Fruit fly (Drosophila melanogaster): ENCODE measurements around the gene CG17597.
A peak's percentile ranks its signal among the peaks of the same experiment; 100 is the strongest.

The CG17597 gene

dm6 chr2L:18864093-18864492 is 33.1 kb upstream of the CG17597 start (continued):
- TF ChIP-seq wek (GFP tag; optimal IDR thresholded peaks at IDR 0.05) (peak; percentile 14), Hr3 (GFP tag; optimal IDR thresholded peaks at IDR 0.05) (no peak), Optix (GFP tag; IDR thresholded peaks at IDR 0.05) (0 out of 3 replicates have a peak, but pooled peaks have one; percentile 21), Ssrp (tag; optimal IDR thresholded peaks at IDR 0.05) (no peak), tll (GFP tag; optimal IDR thresholded peaks at IDR 0.05) (no peak), CG4328 (GFP tag; optimal IDR thresholded peaks at IDR 0.05) (no peak), CG33557 (GFP tag; optimal IDR thresholded peaks at IDR 0.05) (no peak), CoRest (tag; optimal IDR thresholded peaks at IDR 0.05) (no peak), Blimp-1 (GFP tag; optimal IDR thresholded peaks at IDR 0.05) (no peak), zen2 (GFP tag; IDR thresholded peaks at IDR 0.05; ENCODE audit: partially characterized antibody) (no peak), slou (GFP tag; optimal IDR thresholded peaks at IDR 0.05) (no peak), Rx (GFP tag; IDR thresholded peaks at IDR 0.05) (no peak), CG14710 (tag; optimal IDR thresholded peaks at IDR 0.05) (no peak), CG12071 (GFP tag; optimal IDR thresholded peaks at IDR 0.05) (peak; percentile 52), br (optimal IDR thresholded peaks at IDR 0.05) (no peak), lmd (GFP tag; IDR thresholded peaks at IDR 0.05) (no peak), Adf1 (GFP tag; IDR thresholded peaks at IDR 0.05) (no peak), Ada2b (GFP tag; IDR thresholded peaks at IDR 0.05) (no peak), gfzf (GFP tag; optimal IDR thresholded peaks at IDR 0.05) (no peak), mirr (GFP tag; optimal IDR thresholded peaks at IDR 0.05) (no peak), hkb (optimal IDR thresholded peaks at IDR 0.05) (no peak), hkb (GFP tag; IDR thresholded peaks at IDR 0.05) (0 out of 2 replicates have a peak, but pooled peaks have one; percentile 25), sna (GFP tag; IDR thresholded peaks at IDR 0.05; ENCODE audit: partially characterized antibody) (no peak), CG4282 (GFP tag; optimal IDR thresholded peaks at IDR 0.05) (no peak), slbo (GFP tag; IDR thresholded peaks at IDR 0.05) (peak; percentile 33; the same call in 1 of the 2 replicates), CG2678 (tag; optimal IDR thresholded peaks at IDR 0.05) (peak; percentile 17), CG6683 (GFP tag; optimal IDR thresholded peaks at IDR 0.05) (no peak), CG18476 (GFP tag; optimal IDR thresholded peaks at IDR 0.05) (no peak), CG34422 (GFP tag; IDR thresholded peaks at IDR 0.05) (no peak), CG4617 (GFP tag; optimal IDR thresholded peaks at IDR 0.05; ENCODE audit: borderline replicate concordance) (no peak), CG32532 (GFP tag; IDR thresholded peaks at IDR 0.05) (peak; percentile 24; the same call in 1 of the 2 replicates), Hsf (GFP tag; optimal IDR thresholded peaks at IDR 0.05) (no peak), ATbp (GFP tag; optimal IDR thresholded peaks at IDR 0.05) (peak; percentile 57), CG30020 (tag; optimal IDR thresholded peaks at IDR 0.05) (no peak), CG31388 (GFP tag; optimal IDR thresholded peaks at IDR 0.05) (no peak), Ravus (GFP tag; IDR thresholded peaks at IDR 0.05) (no peak), CG2120 (GFP tag; optimal IDR thresholded peaks at IDR 0.05) (no peak), CG4424 (GFP tag; optimal IDR thresholded peaks at IDR 0.05) (no peak), Ets65A (GFP tag) (no peak), CG2129 (GFP tag; IDR thresholded peaks at IDR 0.05; ENCODE audit: partially characterized antibody) (no peak), chn (GFP tag; optimal IDR thresholded peaks at IDR 0.05) (no peak), CG11247 (GFP tag; IDR thresholded peaks at IDR 0.05) (peak; percentile 51; the same call in 1 of the 2 replicates), dysf (GFP tag; IDR thresholded peaks at IDR 0.05) (no peak), CG5180 (GFP tag; optimal IDR thresholded peaks at IDR 0.05) (no peak), kay (GFP tag; optimal IDR thresholded peaks at IDR 0.05) (no peak), CG10979 (tag; optimal IDR thresholded peaks at IDR 0.05) (no peak), stwl (tag; optimal IDR thresholded peaks at IDR 0.05) (no peak), H15 (GFP tag; IDR thresholded peaks at IDR 0.05) (no peak; the same call in 2 of the 3 replicates), CG10267 (tag; optimal IDR thresholded peaks at IDR 0.05) (no peak), Sry-β (GFP tag; optimal IDR thresholded peaks at IDR 0.05) (no peak), CG9609 (GFP tag; optimal IDR thresholded peaks at IDR 0.05) (no peak), jumu (GFP tag; optimal IDR thresholded peaks at IDR 0.05) (no peak)

Data from whole organism, embryonic.